Worm (Caenorhabditis elegans) whole organism, L4 larva: ENCODE results near the gene F22B8.7.

Experiments used
- F10B5.3 ChIP-seq: sonication (generic microtip); optimal IDR thresholded peaks from 2 replicates; lab custom pipeline; 2016; ENCODE audit warnings: mild to moderate bottlenecking, missing genetic modification characterization, missing compliant biosample characterization
- Y48G9A.11 ChIP-seq: fragments of 200-800 bp; sonication (Bioruptor generic); IDR thresholded peaks from 2 replicates; pipeline ENCODE4 v1.3.6; 2022; ENCODE audit warnings: missing genetic modification reagents, missing genetic modification characterization, missing compliant biosample characterization
- lin-13 ChIP-seq: fragments of 150-350 bp; optimal IDR thresholded peaks from 2 replicates; lab custom pipeline; 2014; ENCODE audit warnings: missing biosample characterization, missing genetic modification reagents, missing genetic modification characterization
- lin-39 ChIP-seq: fragments of 150-350 bp; optimal IDR thresholded peaks from 2 replicates; lab custom pipeline; 2014; ENCODE audit warnings: missing biosample characterization, missing genetic modification reagents, missing genetic modification characterization
- nhr-10 ChIP-seq: fragments of 150-350 bp; optimal IDR thresholded peaks from 2 replicates; lab custom pipeline; 2014; ENCODE audit warnings: missing biosample characterization, missing genetic modification characterization
- nhr-76 ChIP-seq: fragments of 150-350 bp; optimal IDR thresholded peaks from 2 replicates; lab custom pipeline; 2014; ENCODE audit warnings: missing biosample characterization, missing genetic modification characterization
- pha-4 ChIP-seq, 2 experiments: fragments of 150-350 bp in 1 of 2; fragments of 200-800 bp in 1 of 2; sonication (Bioruptor generic) in 1 of 2; IDR thresholded peaks in 1 of 2; optimal IDR thresholded peaks in 1 of 2; 2 replicates each; pipeline versions ENCODE4 v1.3.6 to Lab custom; 2014 to 2022; ENCODE audit warnings: missing genetic modification characterization in 2 of 2, missing genetic modification reagents in 2 of 2, missing biosample characterization in 1 of 2, missing compliant biosample characterization in 1 of 2

DNA sequence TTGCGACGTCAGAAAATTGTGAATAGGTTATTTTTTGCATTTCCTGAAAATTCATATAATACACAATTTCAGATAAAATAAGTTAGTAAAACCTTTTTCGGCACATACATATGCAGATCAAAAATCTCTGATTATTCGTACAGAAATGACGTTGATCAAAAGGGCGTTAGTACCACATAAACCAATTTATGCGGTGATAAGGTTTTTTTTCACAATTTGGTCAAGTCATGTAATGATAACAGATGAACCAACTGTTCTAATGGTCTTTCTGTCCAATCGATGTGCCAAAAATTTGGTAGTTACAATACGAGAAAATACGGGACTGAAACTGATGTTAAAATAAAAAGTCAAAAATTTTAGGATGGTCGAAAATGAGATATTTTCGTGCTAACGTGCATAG lies 14.3 kb upstream of the F22B8.7 start:
- TF ChIP-seq nhr-10 (no peak), pha-4 (GFP tag; IDR thresholded peaks at IDR 0.05; lab: Robert Waterston, UW) (no peak), pha-4 (tag; optimal IDR thresholded peaks at IDR 0.05; lab: Kevin White, UChicago) (no peak), Y48G9A.11 (no peak), lin-13 (GFP tag; lab: Kevin White, UChicago) (no peak), nhr-76 (no peak), F10B5.3 (no peak), lin-39 (tag; lab: Kevin White, UChicago) (no peak)
